Fruit fly (Drosophila melanogaster): ENCODE measurements around the gene CG4119.
A peak's percentile ranks its signal among the peaks of the same experiment; 100 is the strongest.

Gene CG4119

dm6 chrX:5682940-5683339 lies 17.1 kb downstream of the CG4119 start, which contains the start of gene CG42449:
TSS of gene CG42449 (plus strand) at chrX:5683240.
- TF ChIP-seq Myc (optimal IDR thresholded peaks at IDR 0.05), result no peak
- no peak for TF ChIP-seq Sin3A (optimal IDR thresholded peaks at IDR 0.05)

dm6 chrX:5689417-5690215 lies 23.8 kb downstream of the CG4119 start, which contains the start of the genes PGAP1 and cv:
TSS of gene PGAP1 (minus strand) at chrX:5689473.
TSS of gene cv (plus strand) at chrX:5690002.
- TF ChIP-seq psq (optimal IDR thresholded peaks at IDR 0.05) (peak; percentile 79), h (optimal IDR thresholded peaks at IDR 0.05) (no peak)

DNA sequence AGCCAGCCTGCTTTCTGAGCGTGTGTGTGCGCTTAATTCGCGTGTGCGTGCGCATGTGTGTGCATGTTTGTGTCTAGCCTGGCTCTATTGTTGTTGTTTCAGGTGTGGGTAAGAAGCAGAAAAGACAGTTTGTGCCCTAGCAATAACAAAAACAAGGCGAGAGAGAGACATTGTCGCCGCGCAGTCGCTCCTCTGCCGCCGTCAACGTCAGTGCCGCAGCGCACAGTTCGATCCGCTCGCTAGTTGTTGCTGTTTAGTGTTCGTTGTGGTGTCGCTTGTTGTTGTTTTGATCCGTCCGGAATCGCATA lies 24.3 kb downstream of the CG4119 start:
- no peak for TF ChIP-seq insv (optimal IDR thresholded peaks at IDR 0.05)
- TF ChIP-seq psq (optimal IDR thresholded peaks at IDR 0.05), result no peak
- TF ChIP-seq Myc (optimal IDR thresholded peaks at IDR 0.05), result no peak
- no peak for TF ChIP-seq Sin3A (optimal IDR thresholded peaks at IDR 0.05)
- TF ChIP-seq ttk (optimal IDR thresholded peaks at IDR 0.05), result no peak
- TF ChIP-seq h (optimal IDR thresholded peaks at IDR 0.05), result no peak

- TF ChIP-seq h (optimal IDR thresholded peaks at IDR 0.05), result no peak
- no peak for TF ChIP-seq insv (optimal IDR thresholded peaks at IDR 0.05)
- no peak for TF ChIP-seq ttk (optimal IDR thresholded peaks at IDR 0.05)
- no peak for TF ChIP-seq psq (optimal IDR thresholded peaks at IDR 0.05)
- no peak for TF ChIP-seq Sin3A (optimal IDR thresholded peaks at IDR 0.05)
These were observed 25.0 kb downstream of the CG4119 start for dm6 chrX:5690651-5691379.

- TF ChIP-seq Sin3A (optimal IDR thresholded peaks at IDR 0.05) (no peak), h (optimal IDR thresholded peaks at IDR 0.05) (no peak), insv (optimal IDR thresholded peaks at IDR 0.05) (no peak), Myc (optimal IDR thresholded peaks at IDR 0.05) (no peak), ttk (optimal IDR thresholded peaks at IDR 0.05) (no peak)
These were observed 29.2 kb downstream of the CG4119 start, which contains the start of gene CG3149 for dm6 chrX:5695035-5695434. TSS of gene CG3149 (minus strand) at chrX:5695205.

dm6 chrX:5695958-5696357 lies 30.1 kb downstream of the CG4119 start:
- TF ChIP-seq psq (optimal IDR thresholded peaks at IDR 0.05), result no peak
- no peak for TF ChIP-seq ttk (optimal IDR thresholded peaks at IDR 0.05)
- no peak for TF ChIP-seq Sin3A (optimal IDR thresholded peaks at IDR 0.05)
- TF ChIP-seq insv (optimal IDR thresholded peaks at IDR 0.05), result no peak
- no peak for TF ChIP-seq Myc (optimal IDR thresholded peaks at IDR 0.05)
- TF ChIP-seq h (optimal IDR thresholded peaks at IDR 0.05), result no peak

DNA sequence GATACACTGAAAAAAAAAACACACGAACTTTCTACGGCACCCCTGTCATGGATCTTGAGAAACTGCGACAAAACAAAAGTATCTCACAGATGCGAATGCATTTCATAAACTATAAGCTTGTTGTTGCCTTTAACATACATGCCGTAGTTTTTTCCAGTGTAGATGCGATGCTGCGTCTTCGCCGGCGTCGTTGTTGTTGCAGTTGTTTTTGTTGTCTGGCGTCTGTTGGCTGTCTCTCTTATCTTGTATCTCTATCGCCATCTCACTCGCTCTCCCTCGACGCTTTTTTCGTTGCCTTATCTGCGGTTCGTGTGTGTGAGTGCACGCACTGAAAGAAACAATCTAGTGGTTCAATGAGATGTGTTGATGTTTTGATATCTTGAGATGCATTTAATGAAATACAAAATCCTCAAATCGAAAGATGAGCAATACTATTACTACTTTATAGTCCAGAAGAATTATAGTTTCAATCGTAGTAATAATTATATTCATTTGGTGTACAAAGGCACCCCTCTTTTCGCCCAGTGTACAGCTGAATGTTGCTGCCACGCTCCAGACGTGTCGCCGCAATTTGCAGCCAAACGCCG lies 30.7 kb downstream of the CG4119 start:
- TF ChIP-seq h (optimal IDR thresholded peaks at IDR 0.05) (no peak), Sin3A (optimal IDR thresholded peaks at IDR 0.05) (no peak), psq (optimal IDR thresholded peaks at IDR 0.05) (no peak), Myc (optimal IDR thresholded peaks at IDR 0.05) (no peak), ttk (optimal IDR thresholded peaks at IDR 0.05) (no peak), insv (optimal IDR thresholded peaks at IDR 0.05) (no peak)

- no peak for TF ChIP-seq ttk (optimal IDR thresholded peaks at IDR 0.05)
- no peak for TF ChIP-seq Sin3A (optimal IDR thresholded peaks at IDR 0.05)
- no peak for TF ChIP-seq psq (optimal IDR thresholded peaks at IDR 0.05)
- TF ChIP-seq insv (optimal IDR thresholded peaks at IDR 0.05), result no peak
- no peak for TF ChIP-seq h (optimal IDR thresholded peaks at IDR 0.05)
- TF ChIP-seq Myc (optimal IDR thresholded peaks at IDR 0.05), result no peak
These were observed 32.4 kb downstream of the CG4119 start, which contains the start of gene AdamTS-B for dm6 chrX:5698087-5698727. TSS of gene AdamTS-B (plus strand) at chrX:5698557.

DNA sequence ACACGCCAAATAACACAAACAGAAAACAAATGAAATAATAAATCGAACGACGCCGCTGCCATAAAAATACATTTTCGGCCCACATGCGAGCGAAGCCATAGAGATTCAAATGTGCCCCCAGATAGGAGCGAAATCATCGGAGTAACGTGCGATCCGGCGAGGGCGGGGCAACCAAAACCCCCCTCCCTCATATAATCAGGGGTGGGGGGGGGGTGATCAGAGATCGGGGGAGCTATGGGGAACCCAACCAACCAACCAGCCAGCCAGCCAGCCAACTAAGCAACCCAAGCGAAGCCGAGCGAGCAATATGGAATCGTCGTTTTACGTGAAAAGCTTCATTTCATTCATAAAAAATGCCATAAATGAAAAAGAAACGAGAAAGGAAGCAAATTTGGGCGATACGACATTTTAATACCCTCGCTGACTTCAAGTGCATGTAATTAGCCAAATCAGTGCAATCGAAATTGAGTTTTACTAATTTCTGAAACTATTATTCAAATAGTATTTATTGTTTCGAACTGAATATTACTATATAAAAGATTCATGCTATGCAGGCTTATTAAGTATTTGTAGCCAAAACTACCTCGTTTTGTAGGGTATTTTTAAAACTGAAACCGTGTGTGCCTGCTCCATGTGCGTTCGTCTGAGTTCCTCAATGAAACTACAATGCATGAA lies 34.1 kb downstream of the CG4119 start:
- no peak for TF ChIP-seq Sin3A (optimal IDR thresholded peaks at IDR 0.05)
- no peak for TF ChIP-seq insv (optimal IDR thresholded peaks at IDR 0.05)
- no peak for TF ChIP-seq ttk (optimal IDR thresholded peaks at IDR 0.05)
- TF ChIP-seq psq (optimal IDR thresholded peaks at IDR 0.05), result no peak
- no peak for TF ChIP-seq Myc (optimal IDR thresholded peaks at IDR 0.05)
- no peak for TF ChIP-seq h (optimal IDR thresholded peaks at IDR 0.05)

- no peak for TF ChIP-seq ttk (optimal IDR thresholded peaks at IDR 0.05)
- TF ChIP-seq Myc (optimal IDR thresholded peaks at IDR 0.05), result no peak
- no peak for TF ChIP-seq Sin3A (optimal IDR thresholded peaks at IDR 0.05)
- TF ChIP-seq psq (optimal IDR thresholded peaks at IDR 0.05), result no peak
- TF ChIP-seq h (optimal IDR thresholded peaks at IDR 0.05), result no peak
- no peak for TF ChIP-seq insv (optimal IDR thresholded peaks at IDR 0.05)
These were observed 39.2 kb downstream of the CG4119 start for dm6 chrX:5705097-5705496.

- TF ChIP-seq h (optimal IDR thresholded peaks at IDR 0.05) (no peak), insv (optimal IDR thresholded peaks at IDR 0.05) (no peak), psq (optimal IDR thresholded peaks at IDR 0.05) (no peak), Sin3A (optimal IDR thresholded peaks at IDR 0.05) (no peak), Myc (optimal IDR thresholded peaks at IDR 0.05) (no peak), ttk (optimal IDR thresholded peaks at IDR 0.05) (no peak)
These were observed 40.1 kb downstream of the CG4119 start for dm6 chrX:5705899-5706312.

Data from Kc167 (cell line).